Worm (Caenorhabditis elegans) whole organism, mixed stage, embryonic: Measurements from ENCODE around the gene Y38A10A.2.

ENCODE experiments used
- ceh-83 ChIP-seq: fragments of 200-800 bp; sonication (Bioruptor generic); optimal IDR thresholded peaks from 2 replicates; lab custom pipeline; 2018; ENCODE audit warnings: mild to moderate bottlenecking, missing genetic modification characterization, missing compliant biosample characterization
- ham-2 ChIP-seq: fragments of 200-800 bp; sonication (Bioruptor generic); optimal IDR thresholded peaks from 2 replicates; lab custom pipeline; 2018; ENCODE audit warnings: mild to moderate bottlenecking, missing genetic modification characterization, missing compliant biosample characterization
- lsy-2 ChIP-seq: fragments of 150-350 bp; optimal IDR thresholded peaks from 2 replicates; lab custom pipeline; 2014; ENCODE audit warnings: missing biosample characterization, missing genetic modification characterization
- mep-1 ChIP-seq: fragments of 150-350 bp; optimal IDR thresholded peaks from 2 replicates; lab custom pipeline; 2017; ENCODE audit warnings: missing biosample characterization, missing genetic modification reagents, missing genetic modification characterization, inconsistent platforms
- mls-2 ChIP-seq: sonication (generic microtip); optimal IDR thresholded peaks from 2 replicates; lab custom pipeline; 2016; ENCODE audit warnings: mild to moderate bottlenecking, missing genetic modification characterization, moderate library complexity, missing compliant biosample characterization
- snpc-4 ChIP-seq: fragments of 150-350 bp; optimal IDR thresholded peaks from 2 replicates; lab custom pipeline; 2014; ENCODE audit warnings: missing biosample characterization, missing genetic modification characterization
- sptf-1 ChIP-seq: sonication (generic microtip); optimal IDR thresholded peaks from 2 replicates; lab custom pipeline; 2017; ENCODE audit warnings: mild to moderate bottlenecking, missing genetic modification characterization, moderate library complexity, missing compliant biosample characterization
- tbx-8 ChIP-seq: fragments of 200-800 bp; sonication (Bioruptor generic); optimal IDR thresholded peaks from 2 replicates; lab custom pipeline; 2018; ENCODE audit warnings: mild to moderate bottlenecking, missing genetic modification characterization, moderate library complexity, missing compliant biosample characterization
- unc-39 ChIP-seq: fragments of 150-350 bp; optimal IDR thresholded peaks from 2 replicates; lab custom pipeline; 2014; ENCODE audit warnings: missing biosample characterization, missing genetic modification characterization

Y38A10A.2 gene

DNA sequence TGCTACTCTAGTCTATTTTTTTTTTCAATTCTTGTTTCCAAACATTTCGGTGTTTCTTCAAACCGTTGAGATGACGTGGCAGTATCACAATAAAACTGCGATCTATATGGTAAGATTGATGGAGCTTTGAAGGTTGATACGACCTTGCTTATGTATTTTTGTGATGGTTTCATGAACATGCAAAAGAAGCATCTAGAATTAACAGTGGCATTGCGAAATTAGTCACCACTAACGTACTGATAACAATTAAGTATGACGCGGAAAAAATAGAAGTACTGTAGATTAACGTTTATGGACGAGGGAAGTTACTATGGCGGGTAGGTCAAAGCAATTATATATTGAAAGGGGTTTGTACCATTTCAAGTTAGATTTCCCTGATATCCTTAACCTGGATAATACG, 50.8 kb downstream of the Y38A10A.2 start:
- no peak for TF ChIP-seq ham-2
- no peak for TF ChIP-seq sptf-1
- TF ChIP-seq lsy-2 (tag; lab: Kevin White, UChicago) = no peak
- TF ChIP-seq mls-2 (tag; lab: Kevin White, UChicago) = no peak
- TF ChIP-seq snpc-4 = no peak
- TF ChIP-seq ceh-83 (GFP tag; lab: Kevin White, UChicago) = no peak
- no peak for TF ChIP-seq unc-39

- TF ChIP-seq tbx-8 (GFP tag; lab: Kevin White, UChicago) = no peak
Measured at ce11 chrV:6010642-6011041, 52.6 kb downstream of the Y38A10A.2 start.

DNA sequence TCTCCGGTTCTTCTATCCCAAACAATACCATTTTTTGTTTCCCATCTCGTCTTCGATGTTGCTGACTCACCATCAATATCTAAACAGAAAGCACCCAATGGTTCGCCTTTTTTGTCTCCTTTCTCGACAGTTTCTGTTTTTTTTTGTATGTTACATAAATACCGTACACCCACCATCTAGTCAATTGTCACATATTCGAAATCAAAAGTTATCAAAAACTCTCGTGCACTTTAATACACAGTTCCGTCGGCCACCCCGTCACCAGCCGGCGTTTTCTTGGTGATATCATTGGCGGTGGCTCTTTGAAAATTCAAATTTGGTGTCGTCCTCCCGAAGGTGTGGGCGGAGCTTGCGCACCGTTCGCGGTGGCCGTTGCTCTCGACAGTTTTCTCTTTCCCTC, 55.3 kb downstream of the Y38A10A.2 start:
- TF ChIP-seq mep-1 (tag; lab: Kevin White, UChicago) = no peak
